Worm (Caenorhabditis elegans) whole organism, L2 larva: ENCODE data around the gene his-41.

Experiments used
- lin-13 ChIP-seq: fragments of 150-350 bp; optimal IDR thresholded peaks from 2 replicates; lab custom pipeline; 2014; ENCODE audit warnings: missing biosample characterization, missing genetic modification reagents, missing genetic modification characterization
- mdl-1 ChIP-seq, 2 experiments: fragments of 150-350 bp in 1 of 2; sonication (generic microtip) in 1 of 2; optimal IDR thresholded peaks; 2 replicates each; lab custom pipeline; 2017; ENCODE audit warnings: missing biosample characterization in 2 of 2, missing genetic modification characterization in 2 of 2
- nhr-10 ChIP-seq: sonication (generic microtip); optimal IDR thresholded peaks from 2 replicates; lab custom pipeline; 2017; ENCODE audit warnings: missing biosample characterization, missing genetic modification characterization
- nhr-11 ChIP-seq: fragments of 150-350 bp; optimal IDR thresholded peaks from 2 replicates; lab custom pipeline; 2014; ENCODE audit warnings: missing biosample characterization, missing genetic modification characterization
- unc-39 ChIP-seq: fragments of 150-350 bp; optimal IDR thresholded peaks from 2 replicates; lab custom pipeline; 2014; ENCODE audit warnings: missing biosample characterization, missing genetic modification characterization
- unc-62 ChIP-seq: fragments of 150-350 bp; optimal IDR thresholded peaks from 2 replicates; lab custom pipeline; 2014; ENCODE audit warnings: missing biosample characterization, missing genetic modification reagents, missing genetic modification characterization

- TF ChIP-seq unc-62 (GFP tag; lab: Kevin White, UChicago) (no peak), nhr-10 (tag; lab: Kevin White, UChicago) (no peak), nhr-11 (tag; lab: Kevin White, UChicago) (no peak), mdl-1 (tag; optimal IDR thresholded peaks at IDR 0.05; lab: Kevin White, UChicago) (no peak), lin-13 (GFP tag; lab: Kevin White, UChicago) (no peak), unc-39 (no peak)
Measured at ce11 chrV:9526470-9526869, 18.9 kb upstream of the his-41 start, which contains the start of gene C50F4.1.
